Worm (Caenorhabditis elegans): ENCODE results near the gene fbxc-7.
"Not testable (repeated sequence)": the region's sequence is repeated elsewhere in the genome, so short reads cannot be mapped to it uniquely, and the experiment has no call there.

DNA sequence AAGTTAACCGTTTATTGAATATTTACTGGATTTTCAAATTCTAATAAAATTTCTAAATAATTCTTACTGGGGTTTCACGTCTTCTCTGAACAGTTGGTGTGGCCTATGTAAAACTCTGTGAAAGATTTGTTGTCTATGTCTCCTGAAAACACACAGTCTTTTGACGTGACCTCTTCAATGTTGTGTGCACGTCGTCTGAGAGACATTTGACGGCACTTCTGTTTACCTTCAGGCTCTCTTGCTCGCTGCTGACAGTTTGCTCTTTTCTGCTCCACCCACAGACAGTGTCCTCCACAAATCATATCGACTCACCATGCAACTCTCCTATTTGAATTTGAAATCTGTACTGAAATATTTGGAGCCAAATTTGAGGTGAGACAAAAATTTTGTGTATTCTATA is 23.9 kb upstream of the fbxc-7 start, which contains the start of gene fbxc-34:
- not testable (repeated sequence) for TF ChIP-seq him-1, W03F9.2 (tag; optimal IDR thresholded peaks at IDR 0.05)
